Fruit fly (Drosophila melanogaster): ENCODE results near the gene Gbs-76A.

The Gbs-76A gene

dm6 chr3L:19234922-19235702 is 57.5 kb downstream of the Gbs-76A start, which contains the start of gene fz2:
Gene fz2 (minus strand): TSS chr3L:19235373.
- TF ChIP-seq usp (GFP tag; optimal IDR thresholded peaks at IDR 0.05) (no peak), psq (optimal IDR thresholded peaks at IDR 0.05) (no peak), Dll (optimal IDR thresholded peaks at IDR 0.05) (no peak), pan (optimal IDR thresholded peaks at IDR 0.05) (no peak), EcR (GFP tag; optimal IDR thresholded peaks at IDR 0.05) (no peak), CG8478 (optimal IDR thresholded peaks at IDR 0.05) (no peak)

- TF ChIP-seq CG8478 (optimal IDR thresholded peaks at IDR 0.05) (no peak), usp (GFP tag; optimal IDR thresholded peaks at IDR 0.05) (no peak), pan (optimal IDR thresholded peaks at IDR 0.05) (no peak), EcR (GFP tag; optimal IDR thresholded peaks at IDR 0.05) (no peak), Dll (optimal IDR thresholded peaks at IDR 0.05) (no peak), psq (optimal IDR thresholded peaks at IDR 0.05) (no peak)
Measured at dm6 chr3L:19233798-19234781, 58.5 kb downstream of the Gbs-76A start.

- TF ChIP-seq EcR (GFP tag; optimal IDR thresholded peaks at IDR 0.05) (no peak), pan (optimal IDR thresholded peaks at IDR 0.05) (no peak), psq (optimal IDR thresholded peaks at IDR 0.05) (no peak), CG8478 (optimal IDR thresholded peaks at IDR 0.05) (no peak), Dll (optimal IDR thresholded peaks at IDR 0.05) (no peak), usp (GFP tag; optimal IDR thresholded peaks at IDR 0.05) (no peak)
Measured at dm6 chr3L:19231608-19232007, 61.0 kb downstream of the Gbs-76A start.

Data from whole organism.